Worm (Caenorhabditis elegans) whole organism, L1 larva: ENCODE data around the gene Y48A6B.3.

Experiments used
- grh-1 ChIP-seq: fragments of 200-800 bp; sonication (Bioruptor generic); IDR thresholded peaks from 2 replicates; pipeline ENCODE4 v1.3.6; 2022; ENCODE audit warnings: missing genetic modification reagents, missing genetic modification characterization, missing compliant biosample characterization
- pax-3 ChIP-seq: fragments of 200-800 bp; sonication (Bioruptor generic); optimal IDR thresholded peaks from 2 replicates; lab custom pipeline; 2018; ENCODE audit warnings: mild to moderate bottlenecking, missing genetic modification characterization, moderate library complexity, missing compliant biosample characterization
- skn-1 ChIP-seq: fragments of 150-350 bp; optimal IDR thresholded peaks from 2 replicates; lab custom pipeline; 2014; ENCODE audit warnings: missing biosample characterization, missing genetic modification characterization

- TF ChIP-seq skn-1 (tag; lab: Kevin White, UChicago) (no peak), grh-1 (no peak), pax-3 (no peak)
Measured at ce11 chrIII:11053603-11054002, 45.6 kb downstream of the Y48A6B.3 start.
